Worm (Caenorhabditis elegans): ENCODE data around the gene srt-15.

DNA sequence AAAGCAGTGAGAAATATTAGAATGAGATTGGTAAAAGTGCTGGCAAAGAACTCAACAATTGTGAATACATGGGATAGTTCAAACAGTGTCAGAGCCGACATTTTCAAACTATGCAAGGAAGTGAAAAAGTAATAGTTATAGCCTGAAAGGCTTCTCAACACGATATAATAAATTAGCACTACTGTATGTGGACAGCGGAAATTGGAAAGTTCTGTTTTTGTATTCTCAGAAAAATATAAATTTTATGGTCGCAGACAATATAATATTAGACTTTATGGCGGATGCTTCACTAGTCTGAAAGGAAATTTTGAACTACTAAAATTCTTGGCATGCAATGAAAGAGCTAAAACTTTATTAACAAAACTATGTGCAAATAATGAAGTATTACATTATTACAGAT lies 43.8 kb upstream of the srt-15 start, which contains the start of gene str-69:
- TF ChIP-seq flt-1 (GFP tag; IDR thresholded peaks at IDR 0.05) (no peak), ztf-23 (GFP tag; IDR thresholded peaks at IDR 0.05) (no peak), ref-1 (GFP tag; conservative IDR thresholded peaks at IDR 0.05) (no peak), med-1 (GFP tag; optimal IDR thresholded peaks at IDR 0.05; ENCODE audit: insufficient read depth) (no peak), T22C8.4 (GFP tag; IDR thresholded peaks at IDR 0.05) (no peak), klf-2 (GFP tag; conservative IDR thresholded peaks at IDR 0.05) (no peak), tab-1 (GFP tag; IDR thresholded peaks at IDR 0.05) (no peak), cog-1 (tag; optimal IDR thresholded peaks at IDR 0.05) (no peak)

All from whole organism, midembryonic.